Fruit fly (Drosophila melanogaster) whole organism, embryonic: Measurements from ENCODE around the gene mRpS25.

Experiments
- ATbp ChIP-seq: fragments of 200-800 bp; sonication (Bioruptor generic); optimal IDR thresholded peaks from 2 replicates; lab custom pipeline; 2017; ENCODE audit warnings: missing biosample characterization, mild to moderate bottlenecking, missing genetic modification characterization, missing genetic modification reagents
- Abd-B ChIP-seq: fragments of 200-800 bp; sonication (Bioruptor generic); optimal IDR thresholded peaks from 2 replicates; lab custom pipeline; 2018; ENCODE audit warnings: missing biosample characterization, mild to moderate bottlenecking, missing genetic modification characterization, moderate library complexity
- Adf1 ChIP-seq: fragments of 200-800 bp; sonication (Bioruptor generic); IDR thresholded peaks from 2 replicates; pipeline ENCODE4 v1.3.6; 2022; ENCODE audit warnings: missing biosample characterization, missing genetic modification characterization
- Atf-2 ChIP-seq: fragments of 200-800 bp; sonication (Bioruptor generic); optimal IDR thresholded peaks from 2 replicates; lab custom pipeline; 2016; ENCODE audit warnings: missing biosample characterization, missing genetic modification characterization
- B-H1 ChIP-seq: fragments of 200-800 bp; sonication (Bioruptor generic); IDR thresholded peaks from 3 replicates; pipeline ENCODE4 v1.3.6; 2022; ENCODE audit warnings: missing biosample characterization, missing genetic modification characterization
- Bteb2 ChIP-seq: fragments of 200-800 bp; sonication (Bioruptor generic); optimal IDR thresholded peaks from 2 replicates; lab custom pipeline; 2016; ENCODE audit warnings: missing biosample characterization, missing genetic modification characterization
- CG11560 ChIP-seq: fragments of 200-800 bp; sonication (Bioruptor generic); IDR thresholded peaks from 3 replicates; pipeline ENCODE4 v1.3.6; 2022; ENCODE audit warnings: missing biosample characterization, missing genetic modification characterization
- CG11695 ChIP-seq: fragments of 200-800 bp; sonication (Bioruptor generic); IDR thresholded peaks from 3 replicates; pipeline ENCODE4 v1.3.6; 2022; ENCODE audit warnings: missing biosample characterization, missing genetic modification characterization
- CG13296 ChIP-seq: fragments of 200-800 bp; sonication (Bioruptor generic); optimal IDR thresholded peaks from 3 replicates; lab custom pipeline; 2018; ENCODE audit warnings: missing biosample characterization, mild to moderate bottlenecking, missing genetic modification characterization
- CG13775 ChIP-seq: fragments of 200-800 bp; sonication (Bioruptor generic); optimal IDR thresholded peaks from 3 replicates; lab custom pipeline; 2017; ENCODE audit warnings: missing biosample characterization, mild to moderate bottlenecking, missing genetic modification characterization
- CG14710 ChIP-seq: fragments of 200-800 bp; sonication (Bioruptor generic); optimal IDR thresholded peaks from 3 replicates; lab custom pipeline; 2019; ENCODE audit warnings: missing biosample characterization, mild to moderate bottlenecking, missing genetic modification characterization, moderate library complexity
- CG15696 ChIP-seq: fragments of 200-800 bp; sonication (Bioruptor generic); optimal IDR thresholded peaks from 2 replicates; lab custom pipeline; 2019; ENCODE audit warnings: missing biosample characterization, mild to moderate bottlenecking, missing genetic modification characterization, moderate library complexity
- CG18619 ChIP-seq: fragments of 200-800 bp; sonication (Bioruptor generic); optimal IDR thresholded peaks from 3 replicates; lab custom pipeline; 2017; ENCODE audit warnings: missing biosample characterization, mild to moderate bottlenecking, missing genetic modification characterization
- CG18764 ChIP-seq: fragments of 200-800 bp; sonication (Bioruptor generic); optimal IDR thresholded peaks from 3 replicates; lab custom pipeline; 2016; ENCODE audit warnings: missing biosample characterization, missing genetic modification characterization
- CG34224 ChIP-seq: fragments of 200-800 bp; sonication (Bioruptor generic); IDR thresholded peaks from 3 replicates; pipeline ENCODE4 v1.3.6; 2022; ENCODE audit warnings: missing biosample characterization, missing genetic modification characterization; ENCODE audit not compliant: partially characterized antibody
- CG3847 ChIP-seq: fragments of 200-800 bp; sonication (Bioruptor generic); IDR thresholded peaks from 2 replicates; pipeline ENCODE4 v1.3.6; 2022; ENCODE audit warnings: missing biosample characterization, missing genetic modification characterization
- CG3995 ChIP-seq: fragments of 200-800 bp; sonication (Bioruptor generic); optimal IDR thresholded peaks from 3 replicates; lab custom pipeline; 2016; ENCODE audit warnings: missing biosample characterization, missing genetic modification characterization
- CG4424 ChIP-seq: fragments of 200-800 bp; sonication (Bioruptor generic); optimal IDR thresholded peaks from 3 replicates; lab custom pipeline; 2016; ENCODE audit warnings: missing biosample characterization, missing genetic modification characterization
- CG6175 ChIP-seq: fragments of 200-800 bp; sonication (Bioruptor generic); IDR thresholded peaks from 3 replicates; pipeline ENCODE4 v1.3.6; 2022; ENCODE audit warnings: missing biosample characterization, missing genetic modification characterization
- CG6791 ChIP-seq: fragments of 200-800 bp; sonication (Bioruptor generic); IDR thresholded peaks from 3 replicates; pipeline ENCODE4 v1.3.6; 2022; ENCODE audit warnings: missing biosample characterization, missing genetic modification characterization; ENCODE audit not compliant: partially characterized antibody
- CG8089 ChIP-seq: fragments of 200-800 bp; sonication (Bioruptor generic); optimal IDR thresholded peaks from 3 replicates; lab custom pipeline; 2016; ENCODE audit warnings: missing biosample characterization, missing genetic modification characterization
- CG8944 ChIP-seq: fragments of 200-800 bp; sonication (Bioruptor generic); optimal IDR thresholded peaks from 3 replicates; lab custom pipeline; 2016; ENCODE audit warnings: missing biosample characterization, missing genetic modification characterization
- CG9727 ChIP-seq: fragments of 200-800 bp; sonication (Bioruptor generic); optimal IDR thresholded peaks from 3 replicates; lab custom pipeline; 2017; ENCODE audit warnings: missing biosample characterization, mild to moderate bottlenecking, missing genetic modification characterization
- CG9797 ChIP-seq: fragments of 200-800 bp; sonication (Bioruptor generic); optimal IDR thresholded peaks from 3 replicates; lab custom pipeline; 2018; ENCODE audit warnings: missing biosample characterization, mild to moderate bottlenecking, missing genetic modification characterization
- CG9876 ChIP-seq: fragments of 200-800 bp; sonication (Bioruptor generic); optimal IDR thresholded peaks from 2 replicates; lab custom pipeline; 2016; ENCODE audit warnings: missing biosample characterization, missing genetic modification characterization
- Dek ChIP-seq: fragments of 200-800 bp; sonication (Bioruptor generic); optimal IDR thresholded peaks from 3 replicates; lab custom pipeline; 2019; ENCODE audit warnings: missing biosample characterization, mild to moderate bottlenecking, missing genetic modification characterization, moderate library complexity
- Fer1 ChIP-seq: fragments of 200-800 bp; sonication (Bioruptor generic); optimal IDR thresholded peaks from 2 replicates; lab custom pipeline; 2017; ENCODE audit warnings: missing biosample characterization, mild to moderate bottlenecking, missing genetic modification characterization
- MTF-1 ChIP-seq: fragments of 200-800 bp; sonication (Bioruptor generic); optimal IDR thresholded peaks from 2 replicates; lab custom pipeline; 2018; ENCODE audit warnings: missing biosample characterization, mild to moderate bottlenecking, missing genetic modification characterization, borderline replicate concordance
- Ravus ChIP-seq: fragments of 200-800 bp; sonication (Bioruptor generic); IDR thresholded peaks from 2 replicates; pipeline ENCODE4 v1.3.6; 2022; ENCODE audit warnings: missing biosample characterization, missing genetic modification characterization
- Sox100B ChIP-seq: fragments of 200-800 bp; sonication (Bioruptor generic); optimal IDR thresholded peaks from 3 replicates; lab custom pipeline; 2018; ENCODE audit warnings: missing biosample characterization, mild to moderate bottlenecking, missing genetic modification characterization
- ash1 ChIP-seq: fragments of 200-800 bp; sonication (Bioruptor generic); optimal IDR thresholded peaks from 2 replicates; lab custom pipeline; 2018; ENCODE audit warnings: missing biosample characterization, mild to moderate bottlenecking, missing genetic modification characterization
- bcd ChIP-seq: fragments of 200-800 bp; sonication (Bioruptor generic); optimal IDR thresholded peaks from 2 replicates; lab custom pipeline; 2017; ENCODE audit warnings: missing biosample characterization, mild to moderate bottlenecking, missing genetic modification characterization
- bsh ChIP-seq, 2 experiments: fragments of 200-800 bp; sonication (Bioruptor generic); optimal IDR thresholded peaks; 2 replicates each; lab custom pipeline; 2017 to 2018; ENCODE audit warnings: mild to moderate bottlenecking in 2 of 2, missing biosample characterization in 2 of 2, missing genetic modification characterization in 2 of 2, moderate library complexity in 1 of 2
- cad ChIP-seq: fragments of >200 bp; optimal IDR thresholded peaks from 2 replicates; lab custom pipeline; 2017; ENCODE audit warnings: missing biosample characterization, missing genetic modification characterization
- chm ChIP-seq: fragments of 200-800 bp; sonication (Bioruptor generic); IDR thresholded peaks from 2 replicates; pipeline ENCODE4 v1.3.6; 2022; ENCODE audit warnings: missing biosample characterization, missing genetic modification characterization
- dpn ChIP-seq, 2 experiments: fragments of 200-800 bp; sonication (Bioruptor generic); optimal IDR thresholded peaks; 3 replicates each; lab custom pipeline; 2016; ENCODE audit warnings: missing biosample characterization in 2 of 2, missing genetic modification characterization in 2 of 2
- exex ChIP-seq: fragments of 200-800 bp; sonication (Bioruptor generic); optimal IDR thresholded peaks from 4 replicates; lab custom pipeline; 2018; ENCODE audit warnings: missing biosample characterization, mild to moderate bottlenecking, missing genetic modification characterization, moderate library complexity
- gem ChIP-seq: fragments of 200-800 bp; sonication (Bioruptor generic); optimal IDR thresholded peaks from 2 replicates; lab custom pipeline; 2019; ENCODE audit warnings: missing biosample characterization, mild to moderate bottlenecking, missing genetic modification characterization, moderate library complexity
- gro ChIP-seq: fragments of 200-800 bp; sonication (Bioruptor generic); optimal IDR thresholded peaks from 2 replicates; lab custom pipeline; 2016; ENCODE audit warnings: missing biosample characterization, missing genetic modification characterization
- hb ChIP-seq: fragments of 200-800 bp; sonication (Bioruptor generic); IDR thresholded peaks from 3 replicates; pipeline ENCODE4 v1.3.6; 2022; ENCODE audit warnings: missing biosample characterization, missing genetic modification characterization; ENCODE audit not compliant: partially characterized antibody
- hth ChIP-seq: fragments of >200 bp; optimal IDR thresholded peaks from 2 replicates; lab custom pipeline; 2017; ENCODE audit warnings: inconsistent platforms
- jumu ChIP-seq: fragments of 200-800 bp; sonication (Bioruptor generic); optimal IDR thresholded peaks from 3 replicates; lab custom pipeline; 2016; ENCODE audit warnings: missing biosample characterization, missing genetic modification characterization
- pzg ChIP-seq: fragments of 200-800 bp; sonication (Bioruptor generic); optimal IDR thresholded peaks from 3 replicates; lab custom pipeline; 2018; ENCODE audit warnings: missing biosample characterization, mild to moderate bottlenecking, missing genetic modification characterization, moderate library complexity
- schlank ChIP-seq: fragments of 200-800 bp; sonication (Bioruptor generic); optimal IDR thresholded peaks from 2 replicates; lab custom pipeline; 2018; ENCODE audit warnings: missing biosample characterization, mild to moderate bottlenecking, missing genetic modification characterization
- sens-2 ChIP-seq: fragments of 200-800 bp; sonication (Bioruptor generic); IDR thresholded peaks from 2 replicates; pipeline ENCODE4 v1.3.6; 2022; ENCODE audit warnings: missing biosample characterization, missing genetic modification characterization
- slou ChIP-seq: fragments of 200-800 bp; sonication (Bioruptor generic); optimal IDR thresholded peaks from 3 replicates; lab custom pipeline; 2016; ENCODE audit warnings: missing biosample characterization, missing genetic modification characterization
- tap ChIP-seq: fragments of 200-800 bp; optimal IDR thresholded peaks from 3 replicates; lab custom pipeline; 2019; ENCODE audit warnings: missing biosample characterization, mild to moderate bottlenecking, missing genetic modification characterization, moderate library complexity
- yki ChIP-seq: fragments of >200 bp; optimal IDR thresholded peaks from 3 replicates; lab custom pipeline; 2018
- zfh1 ChIP-seq: fragments of 200-800 bp; sonication (Bioruptor generic); IDR thresholded peaks from 3 replicates; pipeline ENCODE4 v1.3.6; 2022; ENCODE audit warnings: missing biosample characterization, missing genetic modification characterization

The mRpS25 gene

dm6 chrX:14582784-14583699 is at the start of gene mRpS25, which contains the start of gene nmdyn-D6 (continued):
- no peak for TF ChIP-seq CG18764 (GFP tag; lab: Kevin White, UChicago)
- no peak for TF ChIP-seq yki
- TF ChIP-seq hth (lab: Kevin White, UChicago), result no peak
- no peak for TF ChIP-seq Dek (tag; lab: Kevin White, UChicago)
- TF ChIP-seq CG15696, result peak; percentile 6
- TF ChIP-seq CG13296 (GFP tag; lab: Kevin White, UChicago), result no peak
- TF ChIP-seq CG8944 (GFP tag; lab: Kevin White, UChicago), result no peak
- TF ChIP-seq Fer1 (GFP tag; lab: Kevin White, UChicago), result no peak
- no peak for TF ChIP-seq gro (GFP tag; lab: Kevin White, UChicago)
- no peak for TF ChIP-seq Adf1 (GFP tag; lab: Robert Waterston, UW)
- TF ChIP-seq CG9797 (GFP tag; lab: Kevin White, UChicago), result no peak
- no peak for TF ChIP-seq chm (GFP tag; lab: Robert Waterston, UW)
- TF ChIP-seq dpn (GFP tag; optimal IDR thresholded peaks at IDR 0.05; lab: Kevin White, UChicago), result peak; percentile 15 to 39
- TF ChIP-seq B-H1 (GFP tag; lab: Robert Waterston, UW), result no peak
- 0 out of 3 replicates have a peak, but pooled peaks have one; percentile 35 for TF ChIP-seq zfh1 (GFP tag; lab: Robert Waterston, UW)
- peak; percentile 51 for TF ChIP-seq CG18619 (GFP tag; lab: Kevin White, UChicago)
- no peak for TF ChIP-seq ATbp (GFP tag; lab: Kevin White, UChicago)
- TF ChIP-seq ash1 (GFP tag; lab: Kevin White, UChicago), result no peak
- TF ChIP-seq pzg, result peak; percentile 13
- 0 out of 3 replicates have a peak, but pooled peaks have one; percentile 40 for TF ChIP-seq hb (GFP tag; lab: Robert Waterston, UW)
- peak; percentile 45 for TF ChIP-seq CG14710
- TF ChIP-seq CG13775 (GFP tag; lab: Kevin White, UChicago), result peak; percentile 32
- no peak for TF ChIP-seq schlank
- no peak for TF ChIP-seq Sox100B (GFP tag; lab: Kevin White, UChicago)
- peak; percentile 58 for TF ChIP-seq gem (tag; lab: Kevin White, UChicago)
- peak; percentile 55 for TF ChIP-seq Abd-B
- peak; percentile 4 for TF ChIP-seq Atf-2 (GFP tag; lab: Kevin White, UChicago)
- peak in 1 of 2 experiments; percentile 18 for TF ChIP-seq bsh (GFP tag; optimal IDR thresholded peaks at IDR 0.05; lab: Kevin White, UChicago)
- TF ChIP-seq CG6791 (GFP tag; lab: Robert Waterston, UW), result peak; percentile 50; the same call in 1 of the 3 replicates
- TF ChIP-seq bcd (GFP tag; lab: Kevin White, UChicago), result peak; percentile 22
- no peak for TF ChIP-seq CG3995 (GFP tag; lab: Kevin White, UChicago)
- TF ChIP-seq sens-2, result no peak
- TF ChIP-seq tap, result no peak
- TF ChIP-seq CG9727 (GFP tag; lab: Kevin White, UChicago), result peak; percentile 62
- TF ChIP-seq CG11560 (tag; lab: Robert Waterston, UW), result no peak
- no peak for TF ChIP-seq CG6175 (GFP tag; lab: Robert Waterston, UW)
- no peak for TF ChIP-seq CG3847 (GFP tag; lab: Robert Waterston, UW)
- TF ChIP-seq Bteb2 (GFP tag; lab: Kevin White, UChicago), result no peak
- TF ChIP-seq cad (GFP tag; lab: Kevin White, UChicago), result no peak
- TF ChIP-seq CG9876 (GFP tag; lab: Kevin White, UChicago), result no peak
- peak; percentile 10 for TF ChIP-seq jumu
- no peak for TF ChIP-seq MTF-1 (GFP tag; lab: Kevin White, UChicago)
- TF ChIP-seq CG8089 (GFP tag; lab: Kevin White, UChicago), result no peak
- TF ChIP-seq CG34224 (GFP tag; lab: Robert Waterston, UW), result peak; percentile 47; the same call in 1 of the 3 replicates
- TF ChIP-seq exex, result no peak
- TF ChIP-seq CG4424 (GFP tag; lab: Kevin White, UChicago), result peak; percentile 38
- TF ChIP-seq slou (GFP tag; lab: Kevin White, UChicago), result no peak
- no peak for TF ChIP-seq Ravus (GFP tag; lab: Robert Waterston, UW)
- no peak for TF ChIP-seq CG11695 (GFP tag; lab: Robert Waterston, UW)
